Fruit fly (Drosophila melanogaster) whole organism, embryonic: ENCODE results near the gene eEF1alpha2.
A peak's percentile ranks its signal among the peaks of the same experiment; 100 is the strongest.

Experiments used
- Bdp1 ChIP-seq: fragments of 200-800 bp; sonication (Bioruptor generic); optimal IDR thresholded peaks from 3 replicates; lab custom pipeline; 2016; ENCODE audit warnings: missing biosample characterization, missing genetic modification characterization
- CG10431 ChIP-seq: fragments of 200-800 bp; sonication (Bioruptor generic); optimal IDR thresholded peaks from 3 replicates; lab custom pipeline; 2018; ENCODE audit warnings: missing biosample characterization, mild to moderate bottlenecking, missing genetic modification characterization
- CG11398 ChIP-seq: fragments of 200-800 bp; sonication (Bioruptor generic); optimal IDR thresholded peaks from 2 replicates; lab custom pipeline; 2016; ENCODE audit warnings: missing biosample characterization, missing genetic modification characterization
- CG13894 ChIP-seq: fragments of 200-800 bp; sonication (Bioruptor generic); optimal IDR thresholded peaks from 3 replicates; lab custom pipeline; 2018; ENCODE audit warnings: missing biosample characterization, mild to moderate bottlenecking, missing genetic modification characterization, moderate library complexity
- CG14710 ChIP-seq: fragments of 200-800 bp; sonication (Bioruptor generic); optimal IDR thresholded peaks from 3 replicates; lab custom pipeline; 2019; ENCODE audit warnings: missing biosample characterization, mild to moderate bottlenecking, missing genetic modification characterization, moderate library complexity
- CG16779 ChIP-seq: fragments of 200-800 bp; sonication (Bioruptor generic); IDR thresholded peaks from 2 replicates; pipeline ENCODE4 v1.3.6; 2022; ENCODE audit warnings: missing biosample characterization, missing genetic modification characterization
- CG17568 ChIP-seq: fragments of 200-800 bp; sonication (Bioruptor generic); optimal IDR thresholded peaks from 2 replicates; lab custom pipeline; 2018; ENCODE audit warnings: missing biosample characterization, mild to moderate bottlenecking, missing genetic modification characterization, moderate library complexity
- CG2712 ChIP-seq: fragments of 200-800 bp; optimal IDR thresholded peaks from 3 replicates; lab custom pipeline; 2019; ENCODE audit warnings: missing biosample characterization, mild to moderate bottlenecking, missing genetic modification characterization, moderate library complexity
- CG30403 ChIP-seq: fragments of 200-800 bp; sonication (Bioruptor generic); optimal IDR thresholded peaks from 3 replicates; lab custom pipeline; 2016; ENCODE audit warnings: missing biosample characterization, missing genetic modification characterization
- CG32532 ChIP-seq: fragments of 200-800 bp; sonication (Bioruptor generic); IDR thresholded peaks from 2 replicates; pipeline ENCODE4 v1.3.6; 2022; ENCODE audit warnings: missing biosample characterization, missing genetic modification characterization
- CG32767 ChIP-seq: fragments of 200-800 bp; sonication (Bioruptor generic); IDR thresholded peaks from 2 replicates; pipeline ENCODE4 v1.3.6; 2022; ENCODE audit warnings: missing biosample characterization, missing genetic modification characterization
- CG3281 ChIP-seq: fragments of 200-800 bp; sonication (Bioruptor generic); optimal IDR thresholded peaks from 3 replicates; lab custom pipeline; 2017; ENCODE audit warnings: missing biosample characterization, mild to moderate bottlenecking, missing genetic modification characterization
- CG3838 ChIP-seq: fragments of 200-800 bp; sonication (Bioruptor generic); optimal IDR thresholded peaks from 3 replicates; lab custom pipeline; 2016; ENCODE audit warnings: missing biosample characterization, missing genetic modification characterization
- CG42726 ChIP-seq: fragments of 200-800 bp; sonication (Bioruptor generic); IDR thresholded peaks from 2 replicates; pipeline ENCODE4 v1.3.6; 2022; ENCODE audit warnings: missing biosample characterization, missing genetic modification characterization; ENCODE audit not compliant: partially characterized antibody
- CG7745 ChIP-seq: fragments of 200-800 bp; sonication (Bioruptor generic); optimal IDR thresholded peaks from 2 replicates; lab custom pipeline; 2018; ENCODE audit warnings: missing biosample characterization, mild to moderate bottlenecking, missing genetic modification characterization, moderate library complexity
- CG7963 ChIP-seq: fragments of 200-800 bp; sonication (Bioruptor generic); IDR thresholded peaks from 3 replicates; pipeline ENCODE4 v1.3.6; 2022; ENCODE audit warnings: missing biosample characterization, missing genetic modification characterization; ENCODE audit not compliant: partially characterized antibody
- CG8359 ChIP-seq: fragments of 200-800 bp; sonication (Bioruptor generic); optimal IDR thresholded peaks from 2 replicates; lab custom pipeline; 2017; ENCODE audit warnings: missing biosample characterization, mild to moderate bottlenecking, missing genetic modification characterization, borderline replicate concordance
- CG8478 ChIP-seq: fragments of >200 bp; optimal IDR thresholded peaks from 2 replicates; lab custom pipeline; 2018
- CG8765 ChIP-seq: fragments of 200-800 bp; sonication (Bioruptor generic); IDR thresholded peaks from 2 replicates; pipeline ENCODE4 v1.3.6; 2022; ENCODE audit warnings: missing biosample characterization, missing genetic modification characterization
- CG8944 ChIP-seq: fragments of 200-800 bp; sonication (Bioruptor generic); optimal IDR thresholded peaks from 3 replicates; lab custom pipeline; 2016; ENCODE audit warnings: missing biosample characterization, missing genetic modification characterization
- CHES-1-like ChIP-seq: fragments of 200-800 bp; sonication (Bioruptor generic); optimal IDR thresholded peaks from 2 replicates; lab custom pipeline; 2016; ENCODE audit warnings: missing biosample characterization, missing genetic modification characterization
- CTCF ChIP-seq: fragments of 200-800 bp; sonication (Bioruptor generic); optimal IDR thresholded peaks from 2 replicates; lab custom pipeline; 2017; ENCODE audit warnings: missing biosample characterization, mild to moderate bottlenecking, missing genetic modification characterization, moderate library complexity
- Dek ChIP-seq: fragments of 200-800 bp; sonication (Bioruptor generic); optimal IDR thresholded peaks from 3 replicates; lab custom pipeline; 2019; ENCODE audit warnings: missing biosample characterization, mild to moderate bottlenecking, missing genetic modification characterization, moderate library complexity
- Fer1 ChIP-seq: fragments of 200-800 bp; sonication (Bioruptor generic); optimal IDR thresholded peaks from 2 replicates; lab custom pipeline; 2017; ENCODE audit warnings: missing biosample characterization, mild to moderate bottlenecking, missing genetic modification characterization
- Hmr ChIP-seq: fragments of 200-800 bp; sonication (Bioruptor generic); optimal IDR thresholded peaks from 3 replicates; lab custom pipeline; 2017; ENCODE audit warnings: mild to moderate bottlenecking, missing biosample characterization, missing genetic modification reagents, missing genetic modification characterization
- Med ChIP-seq: fragments of 200-800 bp; sonication (Bioruptor generic); peaks from one replicate; lab custom pipeline; 2016; ENCODE audit warnings: missing biosample characterization, missing genetic modification characterization, mild to moderate bottlenecking, inconsistent platforms, moderate library complexity
- NC2α ChIP-seq: fragments of 200-800 bp; sonication (Bioruptor generic); optimal IDR thresholded peaks from 2 replicates; lab custom pipeline; 2016; ENCODE audit warnings: missing biosample characterization, missing genetic modification characterization
- Nf-YA ChIP-seq: fragments of 200-800 bp; sonication (Bioruptor generic); IDR thresholded peaks from 2 replicates; pipeline ENCODE4 v1.3.6; 2022; ENCODE audit warnings: missing biosample characterization, missing genetic modification characterization
- Nf-YC ChIP-seq: fragments of 200-800 bp; optimal IDR thresholded peaks from 3 replicates; lab custom pipeline; 2019; ENCODE audit warnings: missing biosample characterization, mild to moderate bottlenecking, missing genetic modification characterization, moderate library complexity
- Pdp1 ChIP-seq, 2 experiments: fragments of 200-800 bp; sonication (Bioruptor generic); optimal IDR thresholded peaks; 3 replicates each; lab custom pipeline; 2016; ENCODE audit warnings: missing biosample characterization in 2 of 2, missing genetic modification characterization in 2 of 2, mild to moderate bottlenecking in 1 of 2, moderate library complexity in 1 of 2
- Ptx1 ChIP-seq: fragments of 200-800 bp; sonication (Bioruptor generic); IDR thresholded peaks from 2 replicates; pipeline ENCODE4 v1.3.6; 2022; ENCODE audit warnings: missing biosample characterization, missing genetic modification characterization
- Sry-β ChIP-seq: fragments of 200-800 bp; sonication (Bioruptor generic); optimal IDR thresholded peaks from 2 replicates; lab custom pipeline; 2018; ENCODE audit warnings: missing biosample characterization, mild to moderate bottlenecking, missing genetic modification characterization, moderate library complexity
- Taf1 ChIP-seq: fragments of 200-800 bp; sonication (Bioruptor generic); IDR thresholded peaks from 2 replicates; pipeline ENCODE4 v1.3.6; 2022; ENCODE audit warnings: missing biosample characterization, missing genetic modification characterization
- Xbp1 ChIP-seq: fragments of 200-800 bp; sonication (Bioruptor generic); optimal IDR thresholded peaks from 3 replicates; lab custom pipeline; 2016; ENCODE audit warnings: missing biosample characterization, mild to moderate bottlenecking, missing genetic modification characterization
- ato ChIP-seq: fragments of 200-800 bp; sonication (Bioruptor generic); IDR thresholded peaks from 2 replicates; pipeline ENCODE4 v1.3.6; 2022; ENCODE audit warnings: missing biosample characterization, missing genetic modification characterization; ENCODE audit not compliant: partially characterized antibody
- br ChIP-seq: fragments of >200 bp; optimal IDR thresholded peaks from 2 replicates; lab custom pipeline; 2017
- croc ChIP-seq: fragments of 200-800 bp; sonication (Bioruptor generic); conservative IDR thresholded peaks from 3 replicates; pipeline ENCODE4 v1.3.6; 2022; ENCODE audit warnings: missing biosample characterization, missing genetic modification characterization
- gcm ChIP-seq: fragments of 200-800 bp; sonication (Bioruptor generic); optimal IDR thresholded peaks from 2 replicates; lab custom pipeline; 2019; ENCODE audit warnings: missing biosample characterization, mild to moderate bottlenecking, missing genetic modification characterization, moderate library complexity
- gfzf ChIP-seq: fragments of 200-800 bp; sonication (Bioruptor generic); optimal IDR thresholded peaks from 2 replicates; lab custom pipeline; 2016; ENCODE audit warnings: missing biosample characterization, mild to moderate bottlenecking, missing genetic modification characterization, moderate library complexity
- grn ChIP-seq: fragments of 200-800 bp; sonication (Bioruptor generic); optimal IDR thresholded peaks from 3 replicates; lab custom pipeline; 2017; ENCODE audit warnings: missing biosample characterization, missing genetic modification characterization
- gt ChIP-seq: fragments of 200-800 bp; sonication (Bioruptor generic); IDR thresholded peaks from 2 replicates; pipeline ENCODE4 v1.3.6; 2022; ENCODE audit warnings: missing biosample characterization, missing genetic modification characterization
- nerfin-2 ChIP-seq: fragments of 200-800 bp; sonication (Bioruptor generic); IDR thresholded peaks from 2 replicates; pipeline ENCODE4 v1.3.6; 2022; ENCODE audit warnings: missing biosample characterization, missing genetic modification characterization; ENCODE audit not compliant: partially characterized antibody
- pb ChIP-seq: fragments of 200-800 bp; sonication (Bioruptor generic); optimal IDR thresholded peaks from 3 replicates; lab custom pipeline; 2016; ENCODE audit warnings: missing biosample characterization, missing genetic modification characterization
- peb ChIP-seq: fragments of 200-800 bp; sonication (Bioruptor generic); IDR thresholded peaks from 2 replicates; pipeline ENCODE4 v1.3.6; 2022; ENCODE audit warnings: missing biosample characterization, missing genetic modification characterization
- rib ChIP-seq: fragments of 200-800 bp; sonication (Bioruptor generic); IDR thresholded peaks from 2 replicates; pipeline ENCODE4 v1.3.6; 2022; ENCODE audit warnings: missing biosample characterization, missing genetic modification characterization
- sd ChIP-seq: fragments of 200-800 bp; sonication (Bioruptor generic); optimal IDR thresholded peaks from 3 replicates; lab custom pipeline; 2018; ENCODE audit warnings: missing biosample characterization, mild to moderate bottlenecking, missing genetic modification characterization, moderate library complexity
- trem ChIP-seq: fragments of 200-800 bp; optimal IDR thresholded peaks from 3 replicates; lab custom pipeline; 2019; ENCODE audit warnings: missing biosample characterization, mild to moderate bottlenecking, missing genetic modification characterization, moderate library complexity
- trh ChIP-seq: fragments of 200-800 bp; sonication (Bioruptor generic); optimal IDR thresholded peaks from 2 replicates; lab custom pipeline; 2016; ENCODE audit warnings: missing biosample characterization, missing genetic modification characterization
- ttk ChIP-seq: fragments of 200-800 bp; sonication (Bioruptor generic); IDR thresholded peaks from 2 replicates; pipeline ENCODE4 v2.1.2; 2022; ENCODE audit warnings: missing biosample characterization, missing genetic modification characterization
- zen2 ChIP-seq: fragments of 200-800 bp; sonication (Bioruptor generic); IDR thresholded peaks from 3 replicates; pipeline ENCODE4 v1.3.6; 2022; ENCODE audit warnings: missing biosample characterization, missing genetic modification characterization; ENCODE audit not compliant: partially characterized antibody
- zfh1 ChIP-seq: fragments of 200-800 bp; sonication (Bioruptor generic); IDR thresholded peaks from 3 replicates; pipeline ENCODE4 v1.3.6; 2022; ENCODE audit warnings: missing biosample characterization, missing genetic modification characterization

eEF1alpha2 gene

dm6 chr3R:31744044-31744652 lies 5.9 kb downstream of the eEF1alpha2 start, which contains the start of gene CG1896 (continued):
- no peak for TF ChIP-seq CG7963 (GFP tag; lab: Robert Waterston, UW)
- no peak for TF ChIP-seq Nf-YC (tag; lab: Kevin White, UChicago)
- TF ChIP-seq peb (GFP tag; lab: Robert Waterston, UW): no peak
- peak; percentile 28; the same call in 1 of the 3 replicates for TF ChIP-seq croc
- peak; percentile 4 for TF ChIP-seq CTCF
- no peak for TF ChIP-seq NC2α (GFP tag; lab: Kevin White, UChicago)
- peak; percentile 21 for TF ChIP-seq CG14710 (tag; lab: Kevin White, UChicago)
- TF ChIP-seq CG3838 (GFP tag; lab: Kevin White, UChicago): no peak
- no peak for TF ChIP-seq CG8944
- peak; percentile 30; the same call in 1 of the 2 replicates for TF ChIP-seq Nf-YA (GFP tag; lab: Robert Waterston, UW)
- TF ChIP-seq Ptx1 (GFP tag; lab: Robert Waterston, UW): peak; percentile 56
- TF ChIP-seq CG3281 (GFP tag; lab: Kevin White, UChicago): peak; percentile 39
- no peak for TF ChIP-seq CG8359
- no peak for TF ChIP-seq Sry-β
- peak; percentile 71; the same call in 2 of the 3 replicates for TF ChIP-seq zfh1
- no peak for TF ChIP-seq gt
- no peak for TF ChIP-seq CG17568 (GFP tag; lab: Kevin White, UChicago)
- no peak for TF ChIP-seq gfzf (GFP tag; lab: Kevin White, UChicago)
- no peak for TF ChIP-seq rib (GFP tag; lab: Robert Waterston, UW)
- peak; percentile 34 for TF ChIP-seq trem (tag; lab: Kevin White, UChicago)
- no peak for TF ChIP-seq br (lab: Kevin White, UChicago)
- TF ChIP-seq CG32532 (GFP tag; lab: Robert Waterston, UW): peak; percentile 41; the same call in 1 of the 2 replicates
- no peak for TF ChIP-seq grn (GFP tag; lab: Kevin White, UChicago)
- no peak for TF ChIP-seq CG11398 (GFP tag; lab: Kevin White, UChicago)
- TF ChIP-seq ato (GFP tag; lab: Robert Waterston, UW): no peak
- TF ChIP-seq CHES-1-like (GFP tag; lab: Kevin White, UChicago): no peak
- no peak for TF ChIP-seq Pdp1 (GFP tag; optimal IDR thresholded peaks at IDR 0.05; lab: Kevin White, UChicago)
- no peak for TF ChIP-seq CG10431 (GFP tag; lab: Kevin White, UChicago)
- TF ChIP-seq ttk (GFP tag; lab: Robert Waterston, UW): peak; percentile 78; the same call in 1 of the 2 replicates
- peak; percentile 50 for TF ChIP-seq Fer1 (GFP tag; lab: Kevin White, UChicago)
- no peak for TF ChIP-seq trh (GFP tag; lab: Kevin White, UChicago)
- peak; percentile 45 for TF ChIP-seq CG30403
- TF ChIP-seq CG32767 (GFP tag; lab: Robert Waterston, UW): peak; percentile 49; the same call in 1 of the 2 replicates
- TF ChIP-seq Xbp1: peak; percentile 43
- TF ChIP-seq gcm (GFP tag; lab: Kevin White, UChicago): peak; percentile 16
- TF ChIP-seq pb (GFP tag; lab: Kevin White, UChicago): no peak
- TF ChIP-seq CG13894 (tag; lab: Kevin White, UChicago): no peak
- TF ChIP-seq CG8765 (GFP tag; lab: Robert Waterston, UW): no peak
- no peak for TF ChIP-seq sd (tag; lab: Kevin White, UChicago)
- peak; percentile 6 for TF ChIP-seq Dek (tag; lab: Kevin White, UChicago)
- peak; percentile 55 for TF ChIP-seq CG2712 (tag; lab: Kevin White, UChicago)
- TF ChIP-seq Bdp1 (GFP tag; lab: Kevin White, UChicago): no peak
- TF ChIP-seq Taf1 (GFP tag; lab: Robert Waterston, UW): peak; percentile 24; the same call in 1 of the 2 replicates
- TF ChIP-seq CG42726 (GFP tag; lab: Robert Waterston, UW): no peak
- peak; percentile 13 for TF ChIP-seq Hmr
- peak; percentile 72 for TF ChIP-seq Med (GFP tag; lab: Kevin White, UChicago)
- no peak for TF ChIP-seq CG8478 (lab: Kevin White, UChicago)
- no peak for TF ChIP-seq CG16779
- no peak for TF ChIP-seq CG7745 (tag; lab: Kevin White, UChicago)
- TF ChIP-seq zen2 (GFP tag; lab: Robert Waterston, UW): no peak
- TF ChIP-seq nerfin-2: no peak
